Worm (Caenorhabditis elegans): ENCODE measurements around the gene F33H12.7.
"Not testable (repeated sequence)": the region's sequence is repeated elsewhere in the genome, so short reads cannot be mapped to it uniquely, and the experiment has no call there.

The F33H12.7 gene

ce11 chrII:2616634-2617033 lies 29.9 kb upstream of the F33H12.7 start, which contains the start of gene msrp-5:
Gene msrp-5 (plus strand): TSS chrII:2616934.
- not testable (repeated sequence) for TF ChIP-seq nhr-85 (tag); ets-5 (GFP tag; IDR thresholded peaks at IDR 0.05); dsc-1 (tag; optimal IDR thresholded peaks at IDR 0.05)

ce11 chrII:2612278-2612677 lies 25.6 kb upstream of the F33H12.7 start, which contains the start of gene D2062.13:
Gene D2062.13 (plus strand): TSS chrII:2612578.
- TF ChIP-seq C04F5.9 (tag; optimal IDR thresholded peaks at IDR 0.05); nhr-90 (tag; optimal IDR thresholded peaks at IDR 0.05; ENCODE audit: poor library complexity); snu-23 (GFP tag; optimal IDR thresholded peaks at IDR 0.05): not testable (repeated sequence)

ce11 chrII:2611009-2611408 lies 24.3 kb upstream of the F33H12.7 start:
- TF ChIP-seq efl-3 (GFP tag; optimal IDR thresholded peaks at IDR 0.05): no peak
- TF ChIP-seq lin-14 (GFP tag; optimal IDR thresholded peaks at IDR 0.05): no peak
- TF ChIP-seq lir-3 (tag; optimal IDR thresholded peaks at IDR 0.05; ENCODE audit: poor library complexity): no peak
- no peak for TF ChIP-seq nhr-47 (tag; optimal IDR thresholded peaks at IDR 0.05)
- TF ChIP-seq sptf-1 (tag; optimal IDR thresholded peaks at IDR 0.05): no peak
- no peak for TF ChIP-seq egl-13 (tag; optimal IDR thresholded peaks at IDR 0.05)

- TF ChIP-seq elt-2 (tag; optimal IDR thresholded peaks at IDR 0.05) (peak; percentile 98), fkh-8 (tag; optimal IDR thresholded peaks at IDR 0.05) (no peak), jun-1 (tag; optimal IDR thresholded peaks at IDR 0.05) (peak; percentile 53)
These were observed 23.6 kb upstream of the F33H12.7 start, which contains the start of gene sri-38 for ce11 chrII:2610202-2610912. Gene sri-38 (plus strand): TSS chrII:2610862.

- TF ChIP-seq sup-37 (GFP tag; optimal IDR thresholded peaks at IDR 0.05) (no peak), C04F5.9 (tag; optimal IDR thresholded peaks at IDR 0.05) (no peak), hlh-4 (tag; optimal IDR thresholded peaks at IDR 0.05) (no peak), ets-5 (GFP tag; IDR thresholded peaks at IDR 0.05) (no peak), nhr-84 (tag; optimal IDR thresholded peaks at IDR 0.05) (no peak), ztf-11 (tag; optimal IDR thresholded peaks at IDR 0.05) (no peak), efl-1 (optimal IDR thresholded peaks at IDR 0.05) (no peak), efl-1 (GFP tag; optimal IDR thresholded peaks at IDR 0.05 in 1 of 2) (peak in 1 of 2 experiments; percentile 8)
These were observed 18.6 kb upstream of the F33H12.7 start, which contains the start of gene sri-77 for ce11 chrII:2605319-2605718. Gene sri-77 (minus strand): TSS chrII:2605419.

ce11 chrII:2600931-2601330 lies 14.2 kb upstream of the F33H12.7 start:
- no peak for TF ChIP-seq C34B4.2 (tag; optimal IDR thresholded peaks at IDR 0.05)
- TF ChIP-seq blmp-1 (tag; optimal IDR thresholded peaks at IDR 0.05): no peak
- no peak for TF ChIP-seq lin-39 (tag; optimal IDR thresholded peaks at IDR 0.05)
- TF ChIP-seq fos-1 (tag; optimal IDR thresholded peaks at IDR 0.05): no peak
- TF ChIP-seq fkh-8 (tag; optimal IDR thresholded peaks at IDR 0.05): no peak
- TF ChIP-seq fkh-4 (tag; optimal IDR thresholded peaks at IDR 0.05; ENCODE audit: borderline replicate concordance): no peak
- TF ChIP-seq xbp-1 (tag; optimal IDR thresholded peaks at IDR 0.05): no peak
- no peak for TF ChIP-seq unc-98 (GFP tag; IDR thresholded peaks at IDR 0.05)
- TF ChIP-seq lir-3 (tag; optimal IDR thresholded peaks at IDR 0.05; ENCODE audit: poor library complexity): no peak
- no peak for TF ChIP-seq nhr-12 (tag; optimal IDR thresholded peaks at IDR 0.05)
- TF ChIP-seq swsn-7 (tag; optimal IDR thresholded peaks at IDR 0.05): no peak
- no peak for TF ChIP-seq alr-1 (tag; optimal IDR thresholded peaks at IDR 0.05; ENCODE audit: borderline replicate concordance)
- no peak for TF ChIP-seq sup-37 (GFP tag; optimal IDR thresholded peaks at IDR 0.05)
- TF ChIP-seq pag-3 (tag; optimal IDR thresholded peaks at IDR 0.05; ENCODE audit: borderline replicate concordance, insufficient read depth): no peak
- no peak for TF ChIP-seq ceh-90 (tag; optimal IDR thresholded peaks at IDR 0.05)
- no peak for TF ChIP-seq mdl-1 (tag; optimal IDR thresholded peaks at IDR 0.05)
- TF ChIP-seq ceh-88 (GFP tag; IDR thresholded peaks at IDR 0.05): no peak
- TF ChIP-seq unc-130 (tag; optimal IDR thresholded peaks at IDR 0.05): no peak

Data from whole organism, L1 larva.